Fruit fly (Drosophila melanogaster) whole organism, embryonic: ENCODE measurements around the gene Gr93a.
A peak's percentile ranks its signal among the peaks of the same experiment; 100 is the strongest.

Experiments used
- CG12769 ChIP-seq: fragments of 200-800 bp; sonication (Bioruptor generic); optimal IDR thresholded peaks from 2 replicates; lab custom pipeline; 2019; ENCODE audit warnings: missing biosample characterization, mild to moderate bottlenecking, missing genetic modification characterization, moderate library complexity
- CG14860 ChIP-seq: fragments of 200-800 bp; sonication (Bioruptor generic); IDR thresholded peaks from 3 replicates; pipeline ENCODE4 v1.3.6; 2022; ENCODE audit warnings: missing biosample characterization, missing genetic modification characterization; ENCODE audit not compliant: partially characterized antibody
- CG1529 ChIP-seq: fragments of 200-800 bp; sonication (Bioruptor generic); optimal IDR thresholded peaks from 3 replicates; lab custom pipeline; 2018; ENCODE audit warnings: missing biosample characterization, missing genetic modification characterization
- CG1647 ChIP-seq: fragments of 200-800 bp; sonication (Bioruptor generic); optimal IDR thresholded peaks from 3 replicates; lab custom pipeline; 2016; ENCODE audit warnings: missing biosample characterization, missing genetic modification characterization
- CG16779 ChIP-seq: fragments of 200-800 bp; sonication (Bioruptor generic); IDR thresholded peaks from 2 replicates; pipeline ENCODE4 v1.3.6; 2022; ENCODE audit warnings: missing biosample characterization, missing genetic modification characterization
- CG17612 ChIP-seq: fragments of 200-800 bp; sonication (Bioruptor generic); IDR thresholded peaks from 2 replicates; pipeline ENCODE4 v1.3.6; 2022; ENCODE audit warnings: missing biosample characterization, missing genetic modification characterization
- CG18011 ChIP-seq: fragments of 200-800 bp; sonication (Bioruptor generic); optimal IDR thresholded peaks from 2 replicates; lab custom pipeline; 2017; ENCODE audit warnings: missing biosample characterization, missing genetic modification characterization, mild to moderate bottlenecking, moderate library complexity, missing genotype
- CG2199 ChIP-seq: fragments of 200-800 bp; sonication (Bioruptor generic); IDR thresholded peaks from 3 replicates; pipeline ENCODE4 v1.3.6; 2022; ENCODE audit warnings: missing biosample characterization, missing genetic modification characterization
- CG30431 ChIP-seq: fragments of 200-800 bp; sonication (Bioruptor generic); optimal IDR thresholded peaks from 2 replicates; lab custom pipeline; 2017; ENCODE audit warnings: missing biosample characterization, missing genetic modification characterization
- CG32772 ChIP-seq: fragments of 200-800 bp; sonication (Bioruptor generic); IDR thresholded peaks from 2 replicates; pipeline ENCODE4 v1.3.6; 2022; ENCODE audit warnings: missing biosample characterization, missing genetic modification characterization
- CG3726 ChIP-seq: fragments of 200-800 bp; sonication (Bioruptor generic); IDR thresholded peaks from 3 replicates; pipeline ENCODE4, ENCODE4 v1.3.6; 2022; ENCODE audit warnings: missing biosample characterization, missing genetic modification characterization
- CG3995 ChIP-seq: fragments of 200-800 bp; sonication (Bioruptor generic); optimal IDR thresholded peaks from 3 replicates; lab custom pipeline; 2016; ENCODE audit warnings: missing biosample characterization, missing genetic modification characterization
- CG5180 ChIP-seq: fragments of 200-800 bp; sonication (Bioruptor generic); optimal IDR thresholded peaks from 3 replicates; lab custom pipeline; 2017; ENCODE audit warnings: missing biosample characterization, missing genetic modification characterization, mild to moderate bottlenecking, moderate library complexity, missing genetic modification reagents
- CG7839 ChIP-seq: fragments of 200-800 bp; sonication (Bioruptor generic); optimal IDR thresholded peaks from 3 replicates; lab custom pipeline; 2018; ENCODE audit warnings: missing biosample characterization, mild to moderate bottlenecking, missing genetic modification characterization, moderate library complexity
- CG9797 ChIP-seq: fragments of 200-800 bp; sonication (Bioruptor generic); optimal IDR thresholded peaks from 3 replicates; lab custom pipeline; 2018; ENCODE audit warnings: missing biosample characterization, mild to moderate bottlenecking, missing genetic modification characterization
- CG9817 ChIP-seq: fragments of 200-800 bp; sonication (Bioruptor generic); optimal IDR thresholded peaks from 2 replicates; lab custom pipeline; 2018; ENCODE audit warnings: missing biosample characterization, mild to moderate bottlenecking, missing genetic modification characterization, moderate library complexity
- Dek ChIP-seq: fragments of 200-800 bp; sonication (Bioruptor generic); optimal IDR thresholded peaks from 3 replicates; lab custom pipeline; 2019; ENCODE audit warnings: missing biosample characterization, mild to moderate bottlenecking, missing genetic modification characterization, moderate library complexity
- Doc2 ChIP-seq: fragments of 200-800 bp; sonication (Bioruptor generic); IDR thresholded peaks from 2 replicates; pipeline ENCODE4 v1.3.6; 2022; ENCODE audit warnings: missing biosample characterization, missing genetic modification characterization
- ERR ChIP-seq: fragments of 200-800 bp; sonication (Bioruptor generic); optimal IDR thresholded peaks from 2 replicates; lab custom pipeline; 2016; ENCODE audit warnings: missing biosample characterization, missing genetic modification characterization
- NC2β ChIP-seq: fragments of 200-800 bp; sonication (Bioruptor generic); optimal IDR thresholded peaks from 2 replicates; lab custom pipeline; 2016; ENCODE audit warnings: missing biosample characterization, missing genetic modification characterization
- Oli ChIP-seq: fragments of 200-800 bp; sonication (Bioruptor generic); optimal IDR thresholded peaks from 2 replicates; lab custom pipeline; 2018; ENCODE audit warnings: missing biosample characterization, mild to moderate bottlenecking, missing genetic modification characterization, moderate library complexity
- Rfx ChIP-seq: fragments of 200-800 bp; sonication (Bioruptor generic); IDR thresholded peaks from 2 replicates; pipeline ENCODE4 v1.3.6; 2022; ENCODE audit warnings: missing biosample characterization, missing genetic modification characterization
- Spps ChIP-seq: fragments of 200-800 bp; sonication (Bioruptor generic); optimal IDR thresholded peaks from 2 replicates; lab custom pipeline; 2018; ENCODE audit warnings: missing biosample characterization, mild to moderate bottlenecking, missing genetic modification characterization
- aop ChIP-seq: fragments of 200-800 bp; sonication (Bioruptor generic); IDR thresholded peaks from 2 replicates; pipeline ENCODE4 v1.3.6; 2022; ENCODE audit warnings: missing biosample characterization, missing genetic modification characterization
- br ChIP-seq: fragments of >200 bp; optimal IDR thresholded peaks from 2 replicates; lab custom pipeline; 2017
- caup ChIP-seq: fragments of 200-800 bp; sonication (Bioruptor generic); optimal IDR thresholded peaks from 3 replicates; lab custom pipeline; 2017; ENCODE audit warnings: missing biosample characterization, mild to moderate bottlenecking, missing genetic modification characterization, moderate library complexity; ENCODE audit not compliant: severe bottlenecking
- crc ChIP-seq: fragments of 200-800 bp; sonication (Bioruptor generic); optimal IDR thresholded peaks from 2 replicates; lab custom pipeline; 2016; ENCODE audit warnings: missing biosample characterization, missing genetic modification characterization
- crol ChIP-seq: fragments of 200-800 bp; sonication (Bioruptor generic); IDR thresholded peaks from 2 replicates; pipeline ENCODE4 v1.3.6; 2022; ENCODE audit warnings: missing biosample characterization, missing genetic modification characterization
- dysf ChIP-seq: fragments of 200-800 bp; sonication (Bioruptor generic); IDR thresholded peaks from 3 replicates; pipeline ENCODE4 v1.3.6; 2022; ENCODE audit warnings: missing biosample characterization, missing genetic modification characterization
- esg ChIP-seq: fragments of 200-800 bp; sonication (Bioruptor generic); conservative IDR thresholded peaks from 2 replicates; pipeline ENCODE4 v1.3.6; 2022; ENCODE audit warnings: missing biosample characterization, missing genetic modification characterization
- gem ChIP-seq: fragments of 200-800 bp; sonication (Bioruptor generic); optimal IDR thresholded peaks from 2 replicates; lab custom pipeline; 2019; ENCODE audit warnings: missing biosample characterization, mild to moderate bottlenecking, missing genetic modification characterization, moderate library complexity
- grn ChIP-seq: fragments of 200-800 bp; sonication (Bioruptor generic); optimal IDR thresholded peaks from 3 replicates; lab custom pipeline; 2017; ENCODE audit warnings: missing biosample characterization, missing genetic modification characterization
- gro ChIP-seq: fragments of 200-800 bp; sonication (Bioruptor generic); optimal IDR thresholded peaks from 2 replicates; lab custom pipeline; 2016; ENCODE audit warnings: missing biosample characterization, missing genetic modification characterization
- ind ChIP-seq: fragments of 200-800 bp; sonication (Bioruptor generic); optimal IDR thresholded peaks from 3 replicates; lab custom pipeline; 2016; ENCODE audit warnings: missing biosample characterization, missing genetic modification characterization
- pros ChIP-seq: fragments of 200-800 bp; sonication (Bioruptor generic); optimal IDR thresholded peaks from 3 replicates; lab custom pipeline; 2019; ENCODE audit warnings: missing biosample characterization, mild to moderate bottlenecking, missing genetic modification characterization, moderate library complexity
- sd ChIP-seq: fragments of 200-800 bp; sonication (Bioruptor generic); optimal IDR thresholded peaks from 3 replicates; lab custom pipeline; 2018; ENCODE audit warnings: missing biosample characterization, mild to moderate bottlenecking, missing genetic modification characterization, moderate library complexity
- sens ChIP-seq: fragments of 200-800 bp; sonication (Bioruptor generic); peaks from one replicate; lab custom pipeline; 2016; ENCODE audit warnings: missing biosample characterization, missing genetic modification characterization
- sr ChIP-seq: fragments of 200-800 bp; sonication (Bioruptor generic); IDR thresholded peaks from 3 replicates; pipeline ENCODE4 v1.3.6; 2022; ENCODE audit warnings: missing biosample characterization, missing genetic modification characterization
- twi ChIP-seq: fragments of 200-800 bp; optimal IDR thresholded peaks from 2 replicates; lab custom pipeline; 2019; ENCODE audit warnings: missing biosample characterization, mild to moderate bottlenecking, missing genetic modification characterization, moderate library complexity

Gr93a gene

dm6 chr3R:21846559-21846958, 14.3 kb downstream of the Gr93a start, which contains the start of gene Gr93d:
TSS of gene Gr93d (minus strand) at chr3R:21846659.
- TF ChIP-seq dysf (GFP tag; lab: Robert Waterston, UW) (no peak), CG9817 (tag; lab: Kevin White, UChicago) (no peak), CG5180 (GFP tag; lab: Kevin White, UChicago) (no peak), CG12769 (tag; lab: Kevin White, UChicago) (no peak), CG14860 (no peak), CG17612 (GFP tag; lab: Robert Waterston, UW) (no peak), esg (GFP tag; lab: Robert Waterston, UW) (no peak)

DNA sequence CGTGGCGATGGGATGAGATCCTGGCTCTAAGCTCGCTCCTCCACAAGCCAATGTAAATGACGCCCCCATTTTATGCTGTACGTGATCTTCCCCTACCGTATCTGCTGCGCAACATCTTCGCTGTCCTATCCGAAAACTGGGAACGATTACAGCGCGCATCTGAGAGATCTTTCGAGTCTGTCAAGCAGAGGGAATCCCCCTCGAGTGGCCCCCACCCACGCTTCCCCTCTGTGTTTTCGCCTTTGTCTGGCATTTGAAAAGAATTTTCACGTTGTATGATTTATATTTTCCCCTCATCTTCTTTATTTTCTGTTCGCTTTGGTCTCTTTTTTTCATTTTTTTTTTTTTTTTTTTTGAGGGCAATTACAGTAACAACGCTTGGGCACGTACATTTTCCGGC, 15.1 kb downstream of the Gr93a start:
- no peak for TF ChIP-seq Oli (tag; lab: Kevin White, UChicago)
- TF ChIP-seq crc (GFP tag; lab: Kevin White, UChicago), result no peak
- TF ChIP-seq ERR (GFP tag; lab: Kevin White, UChicago), result no peak
- no peak for TF ChIP-seq gro (GFP tag; lab: Kevin White, UChicago)
- TF ChIP-seq Doc2 (GFP tag; lab: Robert Waterston, UW), result no peak
- TF ChIP-seq caup (GFP tag; lab: Kevin White, UChicago), result no peak
- no peak for TF ChIP-seq CG30431 (GFP tag; lab: Kevin White, UChicago)
- peak; percentile 65; the same call in 1 of the 2 replicates for TF ChIP-seq crol (GFP tag; lab: Robert Waterston, UW)
- peak; percentile 36 for TF ChIP-seq grn (GFP tag; lab: Kevin White, UChicago)
- TF ChIP-seq CG32772 (GFP tag; lab: Robert Waterston, UW), result peak; percentile 48; the same call in 1 of the 2 replicates
- no peak for TF ChIP-seq CG9797 (GFP tag; lab: Kevin White, UChicago)
- TF ChIP-seq aop, result no peak
- no peak for TF ChIP-seq CG18011
- no peak for TF ChIP-seq dysf (GFP tag; lab: Robert Waterston, UW)
- no peak for TF ChIP-seq CG3995 (GFP tag; lab: Kevin White, UChicago)
- 0 out of 2 replicates have a peak, but pooled peaks have one; percentile 10 for TF ChIP-seq Rfx (GFP tag; lab: Robert Waterston, UW)
- peak; percentile 55; the same call in 2 of the 3 replicates for TF ChIP-seq sr (GFP tag; lab: Robert Waterston, UW)
- 0 out of 3 replicates have a peak, but pooled peaks have one; percentile 58 for TF ChIP-seq CG2199 (GFP tag; lab: Robert Waterston, UW)
- TF ChIP-seq br (lab: Kevin White, UChicago), result no peak
- TF ChIP-seq sd, result peak; percentile 29
- no peak for TF ChIP-seq CG1647 (GFP tag; lab: Kevin White, UChicago)
- peak; percentile 4 for TF ChIP-seq pros (GFP tag; lab: Kevin White, UChicago)
- TF ChIP-seq NC2β (GFP tag; lab: Kevin White, UChicago), result no peak
- no peak for TF ChIP-seq Spps
- TF ChIP-seq CG3726 (GFP tag; lab: Robert Waterston, UW), result no peak
- no peak for TF ChIP-seq CG1529 (GFP tag; lab: Kevin White, UChicago)
- no peak for TF ChIP-seq CG7839 (tag; lab: Kevin White, UChicago)
- TF ChIP-seq ind, result no peak
- no peak for TF ChIP-seq twi (tag; lab: Kevin White, UChicago)
- TF ChIP-seq gem (tag; lab: Kevin White, UChicago), result no peak

DNA sequence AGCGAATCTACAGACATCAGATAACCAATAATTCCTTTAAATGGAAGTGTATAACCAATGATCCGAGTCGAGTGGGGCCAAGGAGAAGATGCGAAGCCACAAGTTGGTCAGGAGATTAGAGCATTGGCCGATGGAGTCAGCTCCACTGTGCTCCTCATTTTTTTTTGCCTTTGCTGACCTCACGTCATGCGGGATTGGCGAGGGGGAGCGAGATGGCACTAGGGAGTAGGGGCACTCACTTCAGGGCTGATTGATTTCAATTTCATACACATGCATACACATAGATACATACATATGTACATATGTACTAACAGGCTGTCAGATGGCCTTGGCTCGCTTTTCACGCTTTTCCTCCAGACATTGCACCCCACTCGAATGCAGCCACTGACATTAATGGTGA, 16.0 kb downstream of the Gr93a start:
- TF ChIP-seq sens (GFP tag; lab: Kevin White, UChicago) (peak; percentile 50), Dek (tag; lab: Kevin White, UChicago) (no peak), CG16779 (0 out of 2 replicates have a peak, but pooled peaks have one; percentile 14), Doc2 (GFP tag; lab: Robert Waterston, UW) (no peak)
